Worm (Caenorhabditis elegans) whole organism, late embryonic: ENCODE measurements around the gene let-858.

Source experiments
- fkh-6 ChIP-seq: sonication (generic microtip); optimal IDR thresholded peaks from 2 replicates; lab custom pipeline; 2016; ENCODE audit warnings: missing genetic modification characterization, missing compliant biosample characterization
- nfya-1 ChIP-seq: sonication (generic microtip); optimal IDR thresholded peaks from 2 replicates; lab custom pipeline; 2017; ENCODE audit warnings: missing genetic modification characterization, mild to moderate bottlenecking, missing compliant biosample characterization, antibody characterized with exemption, moderate library complexity
- pha-4 ChIP-seq: fragments of 150-350 bp; optimal IDR thresholded peaks from 2 replicates; lab custom pipeline; 2018; ENCODE audit warnings: missing biosample characterization, missing genetic modification reagents, missing genetic modification characterization
- rnt-1 ChIP-seq: sonication (generic microtip); optimal IDR thresholded peaks from 2 replicates; lab custom pipeline; 2016; ENCODE audit warnings: missing genetic modification characterization, missing compliant biosample characterization

- TF ChIP-seq fkh-6 (no peak), rnt-1 (tag; lab: Kevin White, UChicago) (no peak), nfya-1 (no peak), pha-4 (tag; lab: Kevin White, UChicago) (no peak)
Measured at ce11 chrII:11055223-11055622, 33.1 kb downstream of the let-858 start, which contains the start of gene F45E10.2.
